Worm (Caenorhabditis elegans) whole organism, early embryonic: Measurements from ENCODE around the gene mig-6.

Source experiments
- B0310.2 ChIP-seq: sonication (generic microtip); optimal IDR thresholded peaks from 2 replicates; lab custom pipeline; 2016; ENCODE audit warnings: mild to moderate bottlenecking, missing genetic modification characterization, missing compliant biosample characterization
- F13C5.2 ChIP-seq: sonication (generic microtip); optimal IDR thresholded peaks from 2 replicates; lab custom pipeline; 2017; ENCODE audit warnings: mild to moderate bottlenecking, missing genetic modification characterization, inconsistent platforms, missing compliant biosample characterization
- aly-1 ChIP-seq: sonication (generic microtip); optimal IDR thresholded peaks from 2 replicates; lab custom pipeline; 2016; ENCODE audit warnings: missing genetic modification characterization, missing compliant biosample characterization
- ama-1 ChIP-seq: fragments of 150-350 bp; optimal IDR thresholded peaks from 2 replicates; lab custom pipeline; 2014
- ceh-13 ChIP-seq: fragments of 200-800 bp; sonication (Bioruptor generic); optimal IDR thresholded peaks from 2 replicates; lab custom pipeline; 2018; ENCODE audit warnings: mild to moderate bottlenecking, missing genetic modification characterization, missing compliant biosample characterization
- ceh-36 ChIP-seq: sonication (generic microtip); optimal IDR thresholded peaks from 2 replicates; lab custom pipeline; 2016; ENCODE audit warnings: missing genetic modification characterization, inconsistent platforms, missing compliant biosample characterization
- ets-7 ChIP-seq: sonication (generic microtip); optimal IDR thresholded peaks from 2 replicates; lab custom pipeline; 2016; ENCODE audit warnings: missing genotype, missing genetic modification characterization, missing compliant biosample characterization
- flt-1 ChIP-seq: fragments of 200-800 bp; sonication (Bioruptor generic); IDR thresholded peaks from 2 replicates; pipeline ENCODE4 v1.3.6; 2022; ENCODE audit warnings: missing genetic modification characterization, missing compliant biosample characterization
- hmbx-1 ChIP-seq: sonication (generic microtip); optimal IDR thresholded peaks from 2 replicates; lab custom pipeline; 2016; ENCODE audit warnings: mild to moderate bottlenecking, missing genetic modification characterization, missing compliant biosample characterization
- hmg-4 ChIP-seq: fragments of 200-800 bp; sonication (Bioruptor generic); optimal IDR thresholded peaks from 2 replicates; lab custom pipeline; 2018; ENCODE audit warnings: mild to moderate bottlenecking, missing genetic modification characterization, missing compliant biosample characterization
- hnd-1 ChIP-seq: sonication (generic microtip); optimal IDR thresholded peaks from 2 replicates; lab custom pipeline; 2016; ENCODE audit warnings: missing genetic modification characterization, missing compliant biosample characterization
- pes-1 ChIP-seq: fragments of 200-800 bp; sonication (Bioruptor generic); IDR thresholded peaks from 2 replicates; pipeline ENCODE4 v1.3.6; 2022; ENCODE audit warnings: missing genetic modification reagents, missing genetic modification characterization, missing compliant biosample characterization
- scrt-1 ChIP-seq: fragments of 200-800 bp; sonication (Bioruptor generic); IDR thresholded peaks from 2 replicates; pipeline ENCODE4 v1.3.6; 2022; ENCODE audit warnings: missing genetic modification characterization, missing compliant biosample characterization
- sea-1 ChIP-seq: fragments of 200-800 bp; sonication (Bioruptor generic); conservative IDR thresholded peaks from 2 replicates; pipeline ENCODE4 v1.3.6; 2022; ENCODE audit warnings: missing genetic modification characterization, missing compliant biosample characterization
- tbx-11 ChIP-seq: fragments of 200-800 bp; sonication (Bioruptor generic); IDR thresholded peaks from 2 replicates; pipeline ENCODE4 v1.3.6; 2022; ENCODE audit warnings: missing genetic modification characterization, missing compliant biosample characterization
- tbx-37 ChIP-seq: fragments of 200-800 bp; sonication (Bioruptor generic); conservative IDR thresholded peaks from 2 replicates; pipeline ENCODE4 v1.3.6; 2022; ENCODE audit warnings: missing genetic modification reagents, missing genetic modification characterization, missing compliant biosample characterization
- tra-4 ChIP-seq: sonication (generic microtip); optimal IDR thresholded peaks from 2 replicates; lab custom pipeline; 2017; ENCODE audit warnings: missing genetic modification characterization, missing compliant biosample characterization

The mig-6 gene

ce11 chrV:7842228-7842627, 15.2 kb downstream of the mig-6 start, which contains the start of gene grd-8:
grd-8 (plus strand) TSS chrV:7842528.
- no peak for TF ChIP-seq pes-1
- TF ChIP-seq flt-1 (GFP tag; lab: Robert Waterston, UW): no peak
- TF ChIP-seq hmg-4: no peak
- TF ChIP-seq tra-4 (tag; lab: Kevin White, UChicago): no peak
- no peak for TF ChIP-seq hmbx-1 (tag; lab: Kevin White, UChicago)
- no peak for TF ChIP-seq aly-1
- TF ChIP-seq B0310.2 (tag; lab: Kevin White, UChicago): no peak
- no peak for TF ChIP-seq scrt-1 (GFP tag; lab: Robert Waterston, UW)
- TF ChIP-seq ama-1 (lab: Kevin White, UChicago): no peak
- no peak for TF ChIP-seq F13C5.2 (tag; lab: Kevin White, UChicago)
- no peak for TF ChIP-seq ceh-36
- TF ChIP-seq ets-7: no peak
- TF ChIP-seq hnd-1: no peak
- TF ChIP-seq sea-1 (GFP tag; lab: Robert Waterston, UW): no peak
- TF ChIP-seq tbx-37: no peak
- TF ChIP-seq tbx-11 (GFP tag; lab: Robert Waterston, UW): no peak
- TF ChIP-seq ceh-13 (GFP tag; lab: Kevin White, UChicago): no peak

ce11 chrV:7847170-7847569, 20.2 kb downstream of the mig-6 start, which contains the start of gene memo-1:
memo-1 (minus strand) TSS chrV:7847171.
- TF ChIP-seq hmg-4 (no peak), scrt-1 (GFP tag; lab: Robert Waterston, UW) (no peak), hnd-1 (no peak), F13C5.2 (tag; lab: Kevin White, UChicago) (no peak), aly-1 (no peak), sea-1 (GFP tag; lab: Robert Waterston, UW) (no peak), tbx-11 (GFP tag; lab: Robert Waterston, UW) (no peak), pes-1 (no peak), tbx-37 (no peak), hmbx-1 (tag; lab: Kevin White, UChicago) (no peak)

- TF ChIP-seq tra-4 (tag; lab: Kevin White, UChicago) (no peak), flt-1 (GFP tag; lab: Robert Waterston, UW) (no peak), ama-1 (lab: Kevin White, UChicago) (no peak), hmbx-1 (tag; lab: Kevin White, UChicago) (no peak), F13C5.2 (tag; lab: Kevin White, UChicago) (no peak), tbx-11 (GFP tag; lab: Robert Waterston, UW) (no peak)
These were observed 20.7 kb downstream of the mig-6 start for ce11 chrV:7847687-7848086.

ce11 chrV:7848251-7848650, 21.2 kb downstream of the mig-6 start:
- TF ChIP-seq sea-1 (GFP tag; lab: Robert Waterston, UW): 0 out of 2 replicates have a peak, but pooled peaks have one; percentile 7
- no peak for TF ChIP-seq ama-1 (lab: Kevin White, UChicago)
- peak; percentile 1 for TF ChIP-seq hmg-4
- 0 out of 2 replicates have a peak, but pooled peaks have one; percentile 7 for TF ChIP-seq scrt-1 (GFP tag; lab: Robert Waterston, UW)

ce11 chrV:7852078-7852477, 25.1 kb downstream of the mig-6 start:
- no peak for TF ChIP-seq hmbx-1 (tag; lab: Kevin White, UChicago)
- TF ChIP-seq hnd-1: no peak
- TF ChIP-seq ets-7: no peak
- no peak for TF ChIP-seq F13C5.2 (tag; lab: Kevin White, UChicago)
- TF ChIP-seq ceh-13 (GFP tag; lab: Kevin White, UChicago): no peak
- TF ChIP-seq sea-1 (GFP tag; lab: Robert Waterston, UW): no peak
- TF ChIP-seq B0310.2 (tag; lab: Kevin White, UChicago): no peak
- TF ChIP-seq ceh-36: no peak
- TF ChIP-seq tbx-11 (GFP tag; lab: Robert Waterston, UW): no peak
- no peak for TF ChIP-seq scrt-1 (GFP tag; lab: Robert Waterston, UW)
- no peak for TF ChIP-seq ama-1 (lab: Kevin White, UChicago)

- TF ChIP-seq flt-1 (GFP tag; lab: Robert Waterston, UW) (no peak), scrt-1 (GFP tag; lab: Robert Waterston, UW) (no peak), F13C5.2 (tag; lab: Kevin White, UChicago) (no peak), ceh-36 (no peak), hnd-1 (no peak), hmbx-1 (tag; lab: Kevin White, UChicago) (no peak), sea-1 (GFP tag; lab: Robert Waterston, UW) (no peak), pes-1 (no peak), ets-7 (no peak)
These were observed 26.9 kb downstream of the mig-6 start for ce11 chrV:7853900-7854299.

- no peak for TF ChIP-seq tbx-11 (GFP tag; lab: Robert Waterston, UW)
- TF ChIP-seq F13C5.2 (tag; lab: Kevin White, UChicago): peak; percentile 75
- TF ChIP-seq scrt-1 (GFP tag; lab: Robert Waterston, UW): no peak
- TF ChIP-seq tbx-37: no peak
- TF ChIP-seq hmg-4: peak; percentile 25
- no peak for TF ChIP-seq ceh-36
These were observed 27.6 kb downstream of the mig-6 start, which contains the start of the genes C37C3.9 and C37C3.18 for ce11 chrV:7854603-7855002. C37C3.9 (minus strand) TSS chrV:7854700. C37C3.18 (plus strand) TSS chrV:7854993.

- no peak for TF ChIP-seq tra-4 (tag; lab: Kevin White, UChicago)
- no peak for TF ChIP-seq tbx-37
- no peak for TF ChIP-seq scrt-1 (GFP tag; lab: Robert Waterston, UW)
- no peak for TF ChIP-seq pes-1
- TF ChIP-seq tbx-11 (GFP tag; lab: Robert Waterston, UW): no peak
- no peak for TF ChIP-seq sea-1 (GFP tag; lab: Robert Waterston, UW)
- TF ChIP-seq F13C5.2 (tag; lab: Kevin White, UChicago): no peak
- no peak for TF ChIP-seq ets-7
- TF ChIP-seq B0310.2 (tag; lab: Kevin White, UChicago): no peak
- TF ChIP-seq hmg-4: no peak
These were observed 28.5 kb downstream of the mig-6 start, which contains the start of gene C37C3.2 for ce11 chrV:7855382-7855994. C37C3.2 (plus strand) TSS chrV:7855944.
